Worm (Caenorhabditis elegans) whole organism, L1 larva: ENCODE measurements around the gene F58D2.4.

Source experiments
- blmp-1 ChIP-seq: fragments of 150-350 bp; optimal IDR thresholded peaks from 2 replicates; lab custom pipeline; 2014; ENCODE audit warnings: missing biosample characterization, missing genetic modification characterization
- ceh-90 ChIP-seq: sonication (generic microtip); optimal IDR thresholded peaks from 2 replicates; lab custom pipeline; 2016; ENCODE audit warnings: missing genetic modification characterization, missing compliant biosample characterization
- lin-39 ChIP-seq: fragments of 150-350 bp; optimal IDR thresholded peaks from 2 replicates; lab custom pipeline; 2014; ENCODE audit warnings: missing biosample characterization, missing genetic modification reagents, missing genetic modification characterization
- snpc-4 ChIP-seq: fragments of 150-350 bp; optimal IDR thresholded peaks from 2 replicates; lab custom pipeline; 2014; ENCODE audit warnings: missing biosample characterization, missing genetic modification characterization
- ztf-11 ChIP-seq, 2 experiments: sonication (generic microtip); optimal IDR thresholded peaks; 2 replicates each; lab custom pipeline; 2016 to 2017; ENCODE audit warnings: missing genetic modification characterization in 2 of 2, missing biosample characterization in 1 of 2, missing compliant biosample characterization in 1 of 2

ce11 chrIV:13197282-13197681 lies 8.4 kb upstream of the F58D2.4 start, which contains the start of gene C48D1.1:
- TF ChIP-seq lin-39 (tag; lab: Kevin White, UChicago) (no peak), ztf-11 (tag; optimal IDR thresholded peaks at IDR 0.05; lab: Kevin White, UChicago) (no peak), blmp-1 (tag; lab: Kevin White, UChicago) (no peak), snpc-4 (no peak), ceh-90 (no peak)
